Fruit fly (Drosophila melanogaster): ENCODE data around the gene Cdep.
A peak's percentile ranks its signal among the peaks of the same experiment; 100 is the strongest.

Cdep gene

dm6 chr3R:4910365-4910810 lies at the start of gene Cdep (continued):
- TF ChIP-seq sqz (GFP tag; optimal IDR thresholded peaks at IDR 0.05), result peak; percentile 31
- no peak for TF ChIP-seq twi (tag; optimal IDR thresholded peaks at IDR 0.05)
- peak; percentile 63 for TF ChIP-seq CG13296 (GFP tag; optimal IDR thresholded peaks at IDR 0.05)
- TF ChIP-seq CG11398 (GFP tag; optimal IDR thresholded peaks at IDR 0.05), result no peak
- TF ChIP-seq hth (optimal IDR thresholded peaks at IDR 0.05), result no peak
- no peak for TF ChIP-seq Nf-YA (GFP tag; IDR thresholded peaks at IDR 0.05)
- TF ChIP-seq crp (GFP tag; optimal IDR thresholded peaks at IDR 0.05), result no peak
- TF ChIP-seq bigmax (GFP tag; optimal IDR thresholded peaks at IDR 0.05), result peak; percentile 41
- TF ChIP-seq CG12155 (GFP tag; optimal IDR thresholded peaks at IDR 0.05), result peak; percentile 7
- no peak for TF ChIP-seq dimm (GFP tag; IDR thresholded peaks at IDR 0.05)
- TF ChIP-seq CG32532 (GFP tag; IDR thresholded peaks at IDR 0.05), result 0 out of 2 replicates have a peak, but pooled peaks have one; percentile 36
- TF ChIP-seq Hand (GFP tag; optimal IDR thresholded peaks at IDR 0.05), result no peak
- 0 out of 2 replicates have a peak, but pooled peaks have one; percentile 6 for TF ChIP-seq CG3847 (GFP tag; IDR thresholded peaks at IDR 0.05)
- TF ChIP-seq Mrtf (GFP tag; IDR thresholded peaks at IDR 0.05), result no peak
- TF ChIP-seq CG12942 (GFP tag; optimal IDR thresholded peaks at IDR 0.05), result peak; percentile 4
- TF ChIP-seq so (GFP tag; IDR thresholded peaks at IDR 0.05), result no peak
- TF ChIP-seq wek (GFP tag; optimal IDR thresholded peaks at IDR 0.05), result no peak
- no peak for TF ChIP-seq pita (GFP tag; optimal IDR thresholded peaks at IDR 0.05)
- TF ChIP-seq CG17359 (tag; optimal IDR thresholded peaks at IDR 0.05), result peak; percentile 55
- TF ChIP-seq her (GFP tag; optimal IDR thresholded peaks at IDR 0.05), result peak; percentile 45
- no peak for TF ChIP-seq CG43689 (GFP tag; IDR thresholded peaks at IDR 0.05)
- peak; percentile 60 for TF ChIP-seq CG34376 (GFP tag; optimal IDR thresholded peaks at IDR 0.05)
- peak; percentile 35 for TF ChIP-seq zen (tag; optimal IDR thresholded peaks at IDR 0.05)
- TF ChIP-seq Hmr (GFP tag; optimal IDR thresholded peaks at IDR 0.05), result peak; percentile 40
- TF ChIP-seq fd102C (GFP tag; optimal IDR thresholded peaks at IDR 0.05), result peak; percentile 22
- TF ChIP-seq CG10543 (GFP tag; optimal IDR thresholded peaks at IDR 0.05), result peak; percentile 56
- TF ChIP-seq CG15696 (tag; optimal IDR thresholded peaks at IDR 0.05), result no peak
- peak; percentile 67; the same call in 2 of the 3 replicates for TF ChIP-seq Dbx (GFP tag; IDR thresholded peaks at IDR 0.05)
- TF ChIP-seq gem (tag; optimal IDR thresholded peaks at IDR 0.05), result peak; percentile 56
- TF ChIP-seq mirr (GFP tag; optimal IDR thresholded peaks at IDR 0.05), result peak; percentile 63
- no peak for TF ChIP-seq sens (GFP tag)
- no peak for TF ChIP-seq HLH3B (GFP tag; IDR thresholded peaks at IDR 0.05)
- TF ChIP-seq Oli (tag; optimal IDR thresholded peaks at IDR 0.05), result no peak
- TF ChIP-seq corto (GFP tag; optimal IDR thresholded peaks at IDR 0.05), result no peak
- no peak for TF ChIP-seq CG11560 (tag; IDR thresholded peaks at IDR 0.05)
- TF ChIP-seq unc-4 (GFP tag; IDR thresholded peaks at IDR 0.05; ENCODE audit: partially characterized antibody), result peak; percentile 93
- 0 out of 3 replicates have a peak, but pooled peaks have one; percentile 31 for TF ChIP-seq otp (GFP tag; IDR thresholded peaks at IDR 0.05)
- peak; percentile 5 for TF ChIP-seq kah (GFP tag; optimal IDR thresholded peaks at IDR 0.05)
- TF ChIP-seq D19A (tag; optimal IDR thresholded peaks at IDR 0.05), result peak; percentile 65
- TF ChIP-seq Meics (GFP tag; optimal IDR thresholded peaks at IDR 0.05), result peak; percentile 51
- no peak for TF ChIP-seq CG2875 (GFP tag; optimal IDR thresholded peaks at IDR 0.05)
- TF ChIP-seq Sry-β (GFP tag; optimal IDR thresholded peaks at IDR 0.05), result peak; percentile 58
- no peak for TF ChIP-seq CG3163 (GFP tag; optimal IDR thresholded peaks at IDR 0.05)
- peak; percentile 34 for TF ChIP-seq HmgD (GFP tag; optimal IDR thresholded peaks at IDR 0.05)
- TF ChIP-seq CG12219 (GFP tag; optimal IDR thresholded peaks at IDR 0.05), result no peak
- TF ChIP-seq CG4404 (GFP tag; IDR thresholded peaks at IDR 0.05), result no peak
- peak; percentile 7 for TF ChIP-seq Sox102F (GFP tag; optimal IDR thresholded peaks at IDR 0.05)
- TF ChIP-seq CG15601 (tag; optimal IDR thresholded peaks at IDR 0.05), result peak; percentile 57
- TF ChIP-seq cato (GFP tag; optimal IDR thresholded peaks at IDR 0.05; ENCODE audit: borderline replicate concordance), result no peak
- TF ChIP-seq CG30020 (tag; optimal IDR thresholded peaks at IDR 0.05), result peak; percentile 57
- peak; percentile 34; the same call in 1 of the 2 replicates for TF ChIP-seq E2f1 (GFP tag; IDR thresholded peaks at IDR 0.05)
